Fruit fly (Drosophila melanogaster): ENCODE results near the gene wake.

wake gene

dm6 chr3R:22624737-22625136 lies 14.9 kb upstream of the wake start (continued):
- TF ChIP-seq lbe (GFP tag; optimal IDR thresholded peaks at IDR 0.05) (no peak), hkb (optimal IDR thresholded peaks at IDR 0.05) (no peak), hkb (GFP tag; IDR thresholded peaks at IDR 0.05) (peak; percentile 80), Ada2b (GFP tag; IDR thresholded peaks at IDR 0.05) (peak; percentile 72), CG3065 (GFP tag; optimal IDR thresholded peaks at IDR 0.05) (no peak), H15 (GFP tag; IDR thresholded peaks at IDR 0.05) (peak; percentile 77; the same call in 2 of the 3 replicates), Trl (optimal IDR thresholded peaks at IDR 0.05) (no peak), Trl (GFP tag; optimal IDR thresholded peaks at IDR 0.05) (peak; percentile 60), cas (GFP tag; IDR thresholded peaks at IDR 0.05) (no peak), CG4707 (GFP tag; optimal IDR thresholded peaks at IDR 0.05) (peak; percentile 26), CG16779 (GFP tag; IDR thresholded peaks at IDR 0.05) (no peak), CG8944 (GFP tag; optimal IDR thresholded peaks at IDR 0.05) (no peak), gce (GFP tag; IDR thresholded peaks at IDR 0.05) (peak; percentile 56; the same call in 2 of the 3 replicates), phol (tag; optimal IDR thresholded peaks at IDR 0.05) (peak; percentile 62), ase (GFP tag; IDR thresholded peaks at IDR 0.05) (peak; percentile 75; the same call in 2 of the 3 replicates), Hand (GFP tag; optimal IDR thresholded peaks at IDR 0.05) (no peak), scrt (GFP tag; optimal IDR thresholded peaks at IDR 0.05) (no peak), CG10979 (tag; optimal IDR thresholded peaks at IDR 0.05) (peak; percentile 66), ATbp (GFP tag; optimal IDR thresholded peaks at IDR 0.05) (peak; percentile 55), da (GFP tag; optimal IDR thresholded peaks at IDR 0.05) (no peak), CG13775 (GFP tag; optimal IDR thresholded peaks at IDR 0.05) (peak; percentile 16), Med (GFP tag) (peak; percentile 91), Jarid2 (GFP tag; optimal IDR thresholded peaks at IDR 0.05) (no peak), bsh (GFP tag; optimal IDR thresholded peaks at IDR 0.05) (peak; percentile 47 to 71), ewg (GFP tag; optimal IDR thresholded peaks at IDR 0.05) (peak; percentile 45), CG7839 (tag; optimal IDR thresholded peaks at IDR 0.05) (no peak), vnd (GFP tag; IDR thresholded peaks at IDR 0.05; ENCODE audit: partially characterized antibody) (no peak), croc (GFP tag; conservative IDR thresholded peaks at IDR 0.05) (peak; percentile 27; the same call in 2 of the 3 replicates), CG11093 (GFP tag; IDR thresholded peaks at IDR 0.05) (no peak; the same call in 2 of the 3 replicates), CG1792 (GFP tag; optimal IDR thresholded peaks at IDR 0.05) (peak; percentile 29), CG6254 (GFP tag; optimal IDR thresholded peaks at IDR 0.05) (peak; percentile 26), Ravus (GFP tag; IDR thresholded peaks at IDR 0.05) (peak; percentile 14; the same call in 1 of the 2 replicates), CrebB (tag; optimal IDR thresholded peaks at IDR 0.05) (no peak), H2.0 (GFP tag; IDR thresholded peaks at IDR 0.05) (peak; percentile 48; the same call in 1 of the 2 replicates), inv (GFP tag; IDR thresholded peaks at IDR 0.05; ENCODE audit: partially characterized antibody) (no peak), HLHmδ (GFP tag; optimal IDR thresholded peaks at IDR 0.05) (no peak), corto (GFP tag; optimal IDR thresholded peaks at IDR 0.05) (peak; percentile 13), CG12219 (GFP tag; optimal IDR thresholded peaks at IDR 0.05) (peak; percentile 56), bab2 (GFP tag; optimal IDR thresholded peaks at IDR 0.05) (peak; percentile 64), sqz (GFP tag; optimal IDR thresholded peaks at IDR 0.05) (peak; percentile 18), tin (GFP tag; optimal IDR thresholded peaks at IDR 0.05) (peak; percentile 67), CG4328 (GFP tag; optimal IDR thresholded peaks at IDR 0.05) (no peak), zf30C (GFP tag; optimal IDR thresholded peaks at IDR 0.05) (peak; percentile 7), CG43689 (GFP tag; IDR thresholded peaks at IDR 0.05) (no peak), Lpt (GFP tag; optimal IDR thresholded peaks at IDR 0.05) (no peak), CG6791 (GFP tag; IDR thresholded peaks at IDR 0.05; ENCODE audit: partially characterized antibody) (no peak), abd-A (tag; optimal IDR thresholded peaks at IDR 0.05) (no peak), CG6272 (GFP tag; IDR thresholded peaks at IDR 0.05) (peak; percentile 48; the same call in 1 of the 2 replicates), pzg (GFP tag; optimal IDR thresholded peaks at IDR 0.05) (no peak), rib (GFP tag; IDR thresholded peaks at IDR 0.05) (no peak), CG6765 (GFP tag; optimal IDR thresholded peaks at IDR 0.05) (no peak)
